Fruit fly (Drosophila melanogaster) ovary, adult (tissue): ENCODE data around the gene CG17272.

Source experiments
- CG17801 ChIP-seq: fragments of 200-800 bp; optimal IDR thresholded peaks from 2 replicates; lab custom pipeline; 2019; ENCODE audit warnings: missing biosample characterization, mild to moderate bottlenecking, missing genetic modification characterization, moderate library complexity; ENCODE audit not compliant: partially characterized antibody

CG17272 gene

DNA sequence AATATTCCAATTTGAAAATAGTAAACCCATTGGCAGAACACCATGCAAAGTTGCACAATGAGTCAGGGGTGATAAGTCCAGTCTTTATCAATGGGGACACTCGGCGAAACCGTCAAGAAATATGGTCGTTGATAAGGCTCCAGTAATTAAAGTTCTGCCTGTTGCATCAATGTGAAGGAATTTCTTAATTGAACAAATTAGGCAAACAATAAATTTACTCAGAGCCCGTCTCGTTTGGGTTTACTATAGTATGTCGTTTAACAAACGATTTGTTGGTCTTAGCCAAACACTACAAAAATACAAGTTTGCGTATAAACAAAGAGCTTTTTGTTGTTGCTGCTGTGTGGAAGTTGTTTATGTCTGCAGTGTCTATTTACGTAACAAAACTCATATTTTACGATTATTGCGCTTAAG, 10.7 kb upstream of the CG17272 start:
- TF ChIP-seq CG17801 (GFP tag; lab: Kevin White, UChicago), result no peak

DNA sequence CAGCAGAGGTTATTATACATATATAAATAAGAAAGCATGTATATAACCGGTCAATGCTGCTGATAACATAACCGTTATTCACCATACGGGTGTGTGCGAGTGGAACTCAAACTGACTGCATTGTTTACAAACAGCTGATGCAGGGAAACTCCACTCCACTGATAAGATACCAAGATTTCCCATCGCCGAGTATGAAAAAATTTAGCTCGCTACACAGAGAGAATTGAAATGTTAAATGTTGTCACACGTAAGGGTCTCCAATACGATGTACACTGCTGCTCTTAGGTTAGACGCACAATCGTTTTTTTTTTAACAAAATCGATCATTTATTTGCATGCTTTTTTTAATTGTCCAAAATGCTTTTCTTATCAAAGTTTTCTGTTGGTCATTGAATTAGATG, 9.6 kb upstream of the CG17272 start:
- TF ChIP-seq CG17801 (GFP tag; lab: Kevin White, UChicago), result no peak

dm6 chr3R:20832689-20833524, 8.9 kb upstream of the CG17272 start, which contains the start of gene Synd:
Synd (plus strand) TSS chr3R:20832799.
- peak; percentile 41 for TF ChIP-seq CG17801 (GFP tag; lab: Kevin White, UChicago)

DNA sequence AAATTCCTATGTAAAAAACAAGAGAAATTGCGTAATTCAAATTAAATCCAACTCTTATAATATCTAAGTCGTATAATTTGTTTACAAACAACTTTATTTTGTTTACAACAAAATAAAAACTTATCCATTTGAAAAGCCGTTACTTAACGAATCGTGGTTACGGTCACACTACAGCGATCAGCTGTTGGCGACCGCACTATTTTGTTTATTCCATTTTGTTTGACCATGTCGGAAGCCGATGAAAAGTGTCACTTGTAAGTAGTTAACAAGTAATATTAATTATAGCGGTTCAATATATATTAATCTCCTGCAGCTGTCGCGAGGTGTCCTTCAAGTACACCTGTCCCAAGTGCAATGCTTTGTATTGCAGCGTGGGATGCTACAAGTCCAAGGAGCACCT, 6.9 kb upstream of the CG17272 start, which contains the start of gene CG31223:
CG31223 (plus strand) TSS at position 165 of the 400 bp plus-strand sequence.
- no peak for TF ChIP-seq CG17801 (GFP tag; lab: Kevin White, UChicago)

DNA sequence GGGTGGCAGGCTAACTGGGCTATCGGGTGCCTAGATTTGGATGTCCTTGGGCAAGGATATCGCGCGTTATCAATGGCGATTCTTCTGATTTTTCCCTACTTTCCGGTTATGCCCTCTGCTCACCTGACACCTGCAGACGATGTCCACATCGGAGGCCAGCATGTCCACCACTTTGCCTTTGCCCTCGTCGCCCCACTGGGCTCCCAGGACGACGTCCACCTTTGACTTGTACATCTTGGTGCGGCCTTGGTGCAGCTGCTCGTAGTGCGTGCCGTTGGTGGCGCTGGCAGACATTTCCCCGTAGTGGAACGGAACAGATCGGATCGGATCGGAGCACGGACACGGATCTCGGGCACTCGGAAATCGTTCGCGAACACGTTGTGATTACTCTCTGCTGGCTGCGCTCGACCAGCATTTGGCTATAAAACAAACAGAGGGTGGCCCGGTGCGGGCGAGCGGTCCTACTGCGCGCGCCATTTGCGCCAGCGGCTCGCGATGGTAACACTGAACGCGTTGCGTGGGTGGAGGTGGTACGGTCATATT, 6.2 kb upstream of the CG17272 start, which contains the start of gene Adss:
Adss (minus strand) TSS at position 428 of the 543 bp plus-strand sequence.
- TF ChIP-seq CG17801 (GFP tag; lab: Kevin White, UChicago), result peak; percentile 58

- TF ChIP-seq CG17801 (GFP tag; lab: Kevin White, UChicago), result no peak
These were observed 5.5 kb upstream of the CG17272 start for dm6 chr3R:20829416-20830131.

DNA sequence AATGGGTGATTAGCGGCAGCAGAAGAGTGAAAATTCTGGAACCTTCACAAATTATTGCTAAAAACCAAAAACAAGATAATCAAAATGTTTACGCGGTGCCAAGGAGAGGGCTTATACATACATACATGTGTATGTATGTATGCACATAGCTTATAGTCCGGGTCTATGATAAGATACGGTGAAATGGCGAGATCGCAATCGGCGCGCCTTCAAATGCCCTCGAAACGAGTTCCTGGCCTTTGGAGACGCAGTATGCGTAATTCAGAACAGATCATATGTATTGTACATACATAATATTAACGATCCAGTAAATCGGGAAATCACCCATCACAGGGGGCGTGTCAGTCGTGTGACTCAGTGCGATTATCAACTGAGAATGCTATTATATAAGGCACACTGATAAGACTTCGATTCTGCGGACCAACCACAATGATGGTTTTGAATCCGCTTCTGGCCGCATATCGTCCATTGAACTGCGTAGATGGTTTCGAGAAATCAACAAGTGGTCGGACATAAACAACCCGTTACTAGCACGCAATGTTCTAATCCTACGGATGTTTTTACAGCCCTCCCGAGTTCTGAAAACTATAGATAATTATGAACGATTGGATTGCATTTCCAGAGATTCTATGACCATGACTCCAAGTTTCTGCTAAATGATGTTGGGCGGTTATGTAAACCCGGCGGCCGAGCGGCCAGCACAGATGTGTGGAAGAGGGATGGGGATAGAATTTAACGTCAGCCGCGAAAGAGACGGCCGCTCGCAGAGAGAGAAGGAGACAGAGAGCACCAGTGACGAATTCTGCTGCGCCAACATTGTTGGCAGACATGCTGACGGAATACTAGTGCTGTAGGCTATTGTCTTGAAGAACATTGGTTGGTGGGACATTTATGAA, 4.7 kb upstream of the CG17272 start:
- TF ChIP-seq CG17801 (GFP tag; lab: Kevin White, UChicago), result peak; percentile 7

DNA sequence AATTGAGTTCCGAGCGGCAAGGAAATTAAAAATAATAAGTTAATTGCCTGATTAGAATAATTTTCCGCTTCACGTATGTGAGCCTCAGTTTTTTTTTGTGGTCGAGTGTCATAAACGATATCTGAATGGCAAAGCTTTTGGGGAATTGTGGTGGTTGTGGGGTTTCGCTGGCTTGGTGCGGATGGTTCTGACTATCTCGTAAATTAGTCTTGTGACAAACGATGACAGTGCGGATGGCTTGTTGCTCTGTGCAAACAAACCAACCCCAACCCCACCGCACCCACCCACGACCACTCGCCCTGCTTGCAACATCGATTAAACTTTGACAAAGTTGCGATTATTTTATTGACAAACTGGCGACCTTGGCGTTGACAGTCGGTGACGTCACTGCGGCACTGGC, 2.9 kb upstream of the CG17272 start:
- no peak for TF ChIP-seq CG17801 (GFP tag; lab: Kevin White, UChicago)

DNA sequence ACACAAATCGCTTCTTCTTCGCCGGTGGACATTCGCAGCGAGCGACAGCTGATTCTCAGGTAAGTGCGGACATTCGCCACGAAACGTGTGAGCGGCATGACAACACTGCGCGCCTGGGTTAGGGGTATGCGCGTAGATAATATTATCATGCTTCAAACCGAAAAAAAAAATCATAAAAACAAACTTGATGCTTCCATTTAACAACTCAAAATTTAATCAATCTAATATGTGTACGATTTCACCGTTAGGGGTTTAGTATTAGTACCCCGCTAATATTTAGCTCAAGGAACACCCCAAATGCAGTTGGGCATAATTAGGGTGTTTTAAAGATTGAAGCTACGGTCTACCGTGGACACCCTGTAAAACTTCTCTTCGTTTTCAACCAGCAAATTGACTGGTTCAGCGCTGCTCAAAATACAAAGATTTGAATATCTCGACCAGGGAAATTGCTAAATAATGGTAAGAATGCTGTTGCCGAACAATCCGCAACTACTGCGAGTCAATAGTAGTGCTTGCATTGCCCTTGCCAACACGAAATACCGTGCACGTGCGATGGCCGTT, 2.1 kb downstream of the CG17272 start, which contains the start of the genes CG17271 and RpS20:
CG17271 (minus strand) TSS at position 34 of the 561 bp plus-strand sequence.
RpS20 (plus strand) TSS at position 367 of the 561 bp plus-strand sequence.
- peak; percentile 18 for TF ChIP-seq CG17801 (GFP tag; lab: Kevin White, UChicago)

- TF ChIP-seq CG17801 (GFP tag; lab: Kevin White, UChicago), result no peak
These were observed 5.3 kb downstream of the CG17272 start, which contains the start of gene CG17270 for dm6 chr3R:20818689-20819088. CG17270 (minus strand) TSS chr3R:20818929.

DNA sequence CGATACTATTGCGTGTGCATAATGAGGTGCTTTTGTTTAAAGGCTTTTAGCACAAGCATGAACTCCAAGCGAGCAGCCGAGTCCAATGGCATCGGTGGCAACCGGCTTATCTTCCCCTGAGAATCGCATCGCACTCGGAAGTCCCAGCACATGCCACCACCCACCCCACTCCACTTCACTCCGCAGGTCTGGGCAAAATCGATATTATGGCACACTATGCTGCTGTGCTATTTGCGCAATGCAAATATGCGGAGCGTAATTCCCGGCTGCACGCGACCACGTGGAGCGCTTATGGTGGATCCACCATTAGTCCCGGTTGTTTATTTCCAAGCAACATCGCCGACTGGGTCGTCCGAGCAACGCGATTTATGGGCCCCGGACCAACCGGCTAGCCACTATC, 5.8 kb downstream of the CG17272 start:
- no peak for TF ChIP-seq CG17801 (GFP tag; lab: Kevin White, UChicago)

DNA sequence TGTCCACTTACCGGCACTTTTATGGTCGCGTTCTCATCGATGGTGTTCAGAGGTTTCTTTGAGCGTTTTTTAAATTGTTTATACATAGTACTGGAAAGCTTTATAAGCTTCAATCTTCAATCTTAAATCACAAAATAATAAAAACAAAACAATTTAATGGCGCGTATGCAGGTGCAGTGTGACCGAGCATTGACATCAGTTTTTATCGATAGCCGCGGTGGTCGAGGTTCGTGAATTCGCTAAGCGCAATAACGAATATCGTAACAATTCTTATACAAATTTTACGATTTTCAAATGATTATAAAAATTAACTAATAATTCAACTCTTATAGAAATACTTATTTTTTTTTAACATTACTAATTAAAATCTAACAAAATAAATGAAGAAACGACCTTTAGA, 8.0 kb downstream of the CG17272 start, which contains the start of gene Fancd2:
Fancd2 (minus strand) TSS at position 183 of the 400 bp plus-strand sequence.
- TF ChIP-seq CG17801 (GFP tag; lab: Kevin White, UChicago), result no peak

dm6 chr3R:20802253-20802652, 21.8 kb downstream of the CG17272 start:
- TF ChIP-seq CG17801 (GFP tag; lab: Kevin White, UChicago), result no peak

DNA sequence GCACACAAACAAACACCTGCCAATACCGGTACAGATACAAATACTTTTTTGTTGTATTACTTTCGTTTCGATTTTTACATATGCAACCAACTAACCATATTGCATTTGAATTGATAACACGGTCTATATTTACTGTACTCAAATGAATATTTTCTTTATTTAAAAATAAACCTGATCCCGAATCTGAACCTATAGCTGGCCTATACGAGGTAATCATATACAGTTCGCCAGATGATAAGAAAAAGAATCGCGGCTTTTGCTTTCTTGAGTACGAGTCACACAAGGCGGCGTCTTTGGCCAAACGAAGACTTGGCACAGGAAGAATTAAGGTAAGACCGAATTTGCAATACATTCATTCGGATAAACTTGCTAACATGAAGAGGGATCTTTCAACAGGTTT, 27.1 kb downstream of the CG17272 start:
- no peak for TF ChIP-seq CG17801 (GFP tag; lab: Kevin White, UChicago)
